Worm (Caenorhabditis elegans) whole organism, L4 larva: ENCODE measurements around the gene srw-91.

Source experiments
- F37D6.2 ChIP-seq: sonication (generic microtip); optimal IDR thresholded peaks from 2 replicates; lab custom pipeline; 2016; ENCODE audit warnings: mild to moderate bottlenecking, missing genetic modification characterization, missing compliant biosample characterization
- F44E2.7 ChIP-seq: fragments of 200-800 bp; sonication (Bioruptor generic); IDR thresholded peaks from 2 replicates; pipeline ENCODE4 v2.1.2; 2022; ENCODE audit warnings: missing genetic modification characterization, missing compliant biosample characterization
- F49E8.2 ChIP-seq: sonication (generic microtip); optimal IDR thresholded peaks from 2 replicates; lab custom pipeline; 2016; ENCODE audit warnings: missing compliant biosample characterization, mild to moderate bottlenecking, missing genetic modification characterization, borderline replicate concordance
- Y48G9A.11 ChIP-seq: fragments of 200-800 bp; sonication (Bioruptor generic); IDR thresholded peaks from 2 replicates; pipeline ENCODE4 v1.3.6; 2022; ENCODE audit warnings: missing genetic modification reagents, missing genetic modification characterization, missing compliant biosample characterization
- Y5F2A.4 ChIP-seq: fragments of 200-800 bp; sonication (Bioruptor generic); optimal IDR thresholded peaks from 2 replicates; lab custom pipeline; 2018; ENCODE audit warnings: mild to moderate bottlenecking, missing genetic modification characterization, missing compliant biosample characterization
- Y75B8A.6 ChIP-seq: fragments of 200-800 bp; sonication (Bioruptor generic); IDR thresholded peaks from 2 replicates; pipeline ENCODE4 v1.3.6; 2022; ENCODE audit warnings: missing genetic modification reagents, missing genetic modification characterization, missing compliant biosample characterization
- aha-1 ChIP-seq: fragments of 150-350 bp; peaks from one replicate; lab custom pipeline; 2014; ENCODE audit warnings: missing biosample characterization, missing genetic modification characterization
- ceh-28 ChIP-seq: fragments of 150-350 bp; optimal IDR thresholded peaks from 2 replicates; lab custom pipeline; 2014; ENCODE audit warnings: missing biosample characterization, missing genetic modification reagents, missing genetic modification characterization
- cey-2 ChIP-seq: sonication (generic microtip); optimal IDR thresholded peaks from 3 replicates; lab custom pipeline; 2017; ENCODE audit warnings: missing genetic modification characterization, mild to moderate bottlenecking, missing compliant biosample characterization, antibody characterized with exemption, borderline replicate concordance; ENCODE audit not compliant: insufficient read depth
- ctbp-1 ChIP-seq: fragments of 200-800 bp; sonication (Bioruptor generic); IDR thresholded peaks from 2 replicates; pipeline ENCODE4 v1.3.6; 2022; ENCODE audit warnings: missing genetic modification reagents, missing genetic modification characterization, missing compliant biosample characterization
- daf-12 ChIP-seq: fragments of 150-350 bp; optimal IDR thresholded peaks from 2 replicates; lab custom pipeline; 2014; ENCODE audit warnings: missing biosample characterization, missing genetic modification reagents, missing genetic modification characterization
- daf-19 ChIP-seq: fragments of 200-800 bp; sonication (Bioruptor generic); conservative IDR thresholded peaks from 2 replicates; pipeline ENCODE4 v1.3.6; 2022; ENCODE audit warnings: missing genetic modification characterization, missing compliant biosample characterization
- dmd-8 ChIP-seq: fragments of 200-800 bp; sonication (Bioruptor generic); IDR thresholded peaks from 2 replicates; pipeline ENCODE4 v1.3.6; 2022; ENCODE audit warnings: missing genetic modification characterization, missing compliant biosample characterization
- dve-1 ChIP-seq: sonication (generic microtip); optimal IDR thresholded peaks from 2 replicates; lab custom pipeline; 2017; ENCODE audit warnings: antibody characterized with exemption, mild to moderate bottlenecking, missing genetic modification characterization, missing compliant biosample characterization; ENCODE audit not compliant: insufficient read depth
- hlh-11 ChIP-seq: fragments of 200-800 bp; sonication (Bioruptor generic); optimal IDR thresholded peaks from 2 replicates; lab custom pipeline; 2018; ENCODE audit warnings: mild to moderate bottlenecking, missing genetic modification characterization, missing compliant biosample characterization
- hlh-30 ChIP-seq: sonication (generic microtip); optimal IDR thresholded peaks from 2 replicates; lab custom pipeline; 2017; ENCODE audit warnings: antibody characterized with exemption, mild to moderate bottlenecking, missing genetic modification characterization, missing compliant biosample characterization; ENCODE audit not compliant: insufficient read depth
- hmg-1.1 ChIP-seq: fragments of 200-800 bp; sonication (Bioruptor generic); IDR thresholded peaks from 2 replicates; pipeline ENCODE4 v1.3.6; 2022; ENCODE audit warnings: missing genetic modification reagents, missing genetic modification characterization, missing compliant biosample characterization
- lin-1 ChIP-seq: fragments of 200-800 bp; sonication (Bioruptor generic); IDR thresholded peaks from 2 replicates; pipeline ENCODE4 v1.3.6; 2022; ENCODE audit warnings: missing genetic modification reagents, missing genetic modification characterization, missing compliant biosample characterization
- lin-13 ChIP-seq: fragments of 150-350 bp; optimal IDR thresholded peaks from 2 replicates; lab custom pipeline; 2014; ENCODE audit warnings: missing biosample characterization, missing genetic modification reagents, missing genetic modification characterization
- lin-15B ChIP-seq: fragments of 150-350 bp; sonication (generic microtip); optimal IDR thresholded peaks from 3 replicates; lab custom pipeline; 2014; ENCODE audit warnings: missing biosample characterization, missing genetic modification characterization
- lir-3 ChIP-seq: sonication (generic microtip); optimal IDR thresholded peaks from 2 replicates; lab custom pipeline; 2016; ENCODE audit warnings: mild to moderate bottlenecking, missing genetic modification characterization, missing compliant biosample characterization
- lsy-2 ChIP-seq, 2 experiments: fragments of 150-350 bp in 1 of 2; sonication (generic microtip) in 1 of 2; optimal IDR thresholded peaks; 2 replicates each; lab custom pipeline; 2014 to 2017; ENCODE audit warnings: missing biosample characterization in 2 of 2, missing genetic modification characterization in 2 of 2
- madf-9 ChIP-seq: fragments of 200-800 bp; sonication (Bioruptor generic); conservative IDR thresholded peaks from 2 replicates; pipeline ENCODE4 v1.3.6; 2022; ENCODE audit warnings: missing genetic modification reagents, missing genetic modification characterization, missing compliant biosample characterization
- mdt-29 ChIP-seq: fragments of 200-800 bp; sonication (Bioruptor generic); IDR thresholded peaks from 2 replicates; pipeline ENCODE4 v1.3.6; 2022; ENCODE audit warnings: missing genetic modification reagents, missing genetic modification characterization, missing compliant biosample characterization
- mep-1 ChIP-seq: fragments of 150-350 bp; sonication (generic microtip); optimal IDR thresholded peaks from 3 replicates; lab custom pipeline; 2014; ENCODE audit warnings: missing biosample characterization, missing genetic modification characterization
- nhr-102 ChIP-seq: sonication (generic microtip); optimal IDR thresholded peaks from 2 replicates; lab custom pipeline; 2016; ENCODE audit warnings: mild to moderate bottlenecking, missing genetic modification characterization, moderate library complexity, missing compliant biosample characterization
- nhr-11 ChIP-seq: fragments of 150-350 bp; optimal IDR thresholded peaks from 2 replicates; lab custom pipeline; 2014; ENCODE audit warnings: missing biosample characterization, missing genetic modification characterization
- nhr-41 ChIP-seq: fragments of 200-800 bp; sonication (Bioruptor generic); IDR thresholded peaks from 2 replicates; pipeline ENCODE4 v1.3.6; 2022; ENCODE audit warnings: missing genetic modification reagents, missing genetic modification characterization, missing compliant biosample characterization
- nhr-42 ChIP-seq: fragments of 200-800 bp; sonication (Bioruptor generic); IDR thresholded peaks from 2 replicates; pipeline ENCODE4 v1.3.6; 2022; ENCODE audit warnings: missing genetic modification characterization, missing compliant biosample characterization
- nhr-48 ChIP-seq: sonication (generic microtip); optimal IDR thresholded peaks from 2 replicates; lab custom pipeline; 2016; ENCODE audit warnings: mild to moderate bottlenecking, missing genetic modification characterization, missing compliant biosample characterization
- nhr-76 ChIP-seq: fragments of 150-350 bp; optimal IDR thresholded peaks from 2 replicates; lab custom pipeline; 2014; ENCODE audit warnings: missing biosample characterization, missing genetic modification characterization
- pha-4 ChIP-seq, 2 experiments: fragments of 150-350 bp in 1 of 2; fragments of 200-800 bp in 1 of 2; sonication (Bioruptor generic) in 1 of 2; IDR thresholded peaks in 1 of 2; optimal IDR thresholded peaks in 1 of 2; 2 replicates each; pipeline versions ENCODE4 v1.3.6 to Lab custom; 2014 to 2022; ENCODE audit warnings: missing genetic modification characterization in 2 of 2, missing genetic modification reagents in 2 of 2, missing biosample characterization in 1 of 2, missing compliant biosample characterization in 1 of 2
- sdz-12 ChIP-seq: fragments of 200-800 bp; sonication (Bioruptor generic); optimal IDR thresholded peaks from 2 replicates; lab custom pipeline; 2018; ENCODE audit warnings: mild to moderate bottlenecking, missing genetic modification characterization, missing compliant biosample characterization
- snpc-4 ChIP-seq: fragments of 150-350 bp; optimal IDR thresholded peaks from 2 replicates; lab custom pipeline; 2014; ENCODE audit warnings: missing biosample characterization, missing genetic modification characterization
- spr-1 ChIP-seq: sonication (generic microtip); optimal IDR thresholded peaks from 2 replicates; lab custom pipeline; 2016; ENCODE audit warnings: mild to moderate bottlenecking, missing genetic modification characterization, missing compliant biosample characterization
- spr-3 ChIP-seq: fragments of 200-800 bp; sonication (Bioruptor generic); optimal IDR thresholded peaks from 2 replicates; lab custom pipeline; 2018; ENCODE audit warnings: mild to moderate bottlenecking, missing genetic modification characterization, missing compliant biosample characterization
- unc-39 ChIP-seq: sonication (generic microtip); optimal IDR thresholded peaks from 2 replicates; lab custom pipeline; 2017; ENCODE audit warnings: missing biosample characterization, missing genetic modification characterization
- zag-1 ChIP-seq: fragments of 150-350 bp; optimal IDR thresholded peaks from 2 replicates; lab custom pipeline; 2014; ENCODE audit warnings: missing biosample characterization, missing genetic modification characterization
- zip-11 ChIP-seq: fragments of 200-800 bp; sonication (Bioruptor generic); IDR thresholded peaks from 2 replicates; pipeline ENCODE4 v1.3.6; 2022; ENCODE audit warnings: missing genetic modification characterization, missing compliant biosample characterization

The srw-91 gene

DNA sequence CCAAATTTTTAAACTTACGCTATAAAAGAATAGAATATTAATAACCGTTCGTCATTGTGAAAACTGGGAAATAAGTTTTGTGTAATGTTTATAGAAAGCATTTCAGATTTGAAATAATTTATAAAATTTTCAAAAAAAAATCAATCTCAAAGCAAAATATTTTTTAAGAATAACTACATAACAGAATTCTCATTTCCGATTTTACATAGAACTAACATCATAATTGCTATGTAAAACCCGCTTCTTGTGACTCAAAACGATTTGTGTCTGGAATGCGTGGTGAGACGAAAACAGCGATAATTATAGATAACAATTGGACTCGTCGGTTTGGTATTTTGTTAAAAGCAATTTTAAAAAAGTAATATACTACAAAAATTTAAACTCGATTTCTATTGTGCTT is at the start of gene srw-91:
Gene srw-91 (minus strand): TSS at position 101 of the 400 bp plus-strand sequence.
- no peak for TF ChIP-seq nhr-42
- TF ChIP-seq madf-9 = no peak
- no peak for TF ChIP-seq spr-3 (GFP tag; lab: Kevin White, UChicago)
- no peak for TF ChIP-seq Y75B8A.6 (GFP tag; lab: Robert Waterston, UW)
- no peak for TF ChIP-seq lin-15B (tag; lab: Kevin White, UChicago)
- TF ChIP-seq F37D6.2 (tag; lab: Kevin White, UChicago) = no peak
- no peak for TF ChIP-seq lin-1
- TF ChIP-seq mdt-29 (GFP tag; lab: Robert Waterston, UW) = no peak
- TF ChIP-seq nhr-48 (tag; lab: Kevin White, UChicago) = no peak
- TF ChIP-seq sdz-12 (GFP tag; lab: Kevin White, UChicago) = no peak
- TF ChIP-seq Y5F2A.4 (GFP tag; lab: Kevin White, UChicago) = no peak
- no peak for TF ChIP-seq lir-3
- TF ChIP-seq mep-1 (tag; lab: Kevin White, UChicago) = no peak
- no peak for TF ChIP-seq lsy-2 (tag; optimal IDR thresholded peaks at IDR 0.05; lab: Kevin White, UChicago)
- no peak for TF ChIP-seq spr-1
- no peak for TF ChIP-seq F49E8.2 (tag; lab: Kevin White, UChicago)

- TF ChIP-seq lsy-2 (tag; optimal IDR thresholded peaks at IDR 0.05; lab: Kevin White, UChicago) = no peak
- TF ChIP-seq cey-2 (tag; lab: Kevin White, UChicago) = no peak
- TF ChIP-seq Y5F2A.4 (GFP tag; lab: Kevin White, UChicago) = no peak
- no peak for TF ChIP-seq nhr-11
- no peak for TF ChIP-seq nhr-76 (tag; lab: Kevin White, UChicago)
- TF ChIP-seq nhr-102 (tag; lab: Kevin White, UChicago) = no peak
- no peak for TF ChIP-seq hmg-1.1 (GFP tag; lab: Robert Waterston, UW)
- TF ChIP-seq zag-1 = no peak
- TF ChIP-seq pha-4 (GFP tag; IDR thresholded peaks at IDR 0.05; lab: Robert Waterston, UW) = no peak
- no peak for TF ChIP-seq pha-4 (tag; optimal IDR thresholded peaks at IDR 0.05; lab: Kevin White, UChicago)
- TF ChIP-seq dmd-8 (GFP tag; lab: Robert Waterston, UW) = no peak
- TF ChIP-seq daf-19 = no peak
- TF ChIP-seq Y48G9A.11 (GFP tag; lab: Robert Waterston, UW) = no peak
- TF ChIP-seq nhr-41 (GFP tag; lab: Robert Waterston, UW) = no peak
These were observed 44.7 kb upstream of the srw-91 start, which contains the start of gene sri-27 for ce11 chrV:1725353-1725752. sri-27 (plus strand) TSS chrV:1725653.

- TF ChIP-seq ctbp-1 (GFP tag; lab: Robert Waterston, UW) = no peak
- TF ChIP-seq lin-13 = no peak
- no peak for TF ChIP-seq snpc-4
- no peak for TF ChIP-seq hlh-11 (tag; lab: Kevin White, UChicago)
- TF ChIP-seq nhr-48 (tag; lab: Kevin White, UChicago) = no peak
- no peak for TF ChIP-seq sdz-12 (GFP tag; lab: Kevin White, UChicago)
- no peak for TF ChIP-seq dve-1
These were observed 41.3 kb upstream of the srw-91 start, which contains the start of gene srw-101 for ce11 chrV:1721966-1722365. srw-101 (plus strand) TSS chrV:1722266.

- no peak for TF ChIP-seq daf-12 (tag; lab: Kevin White, UChicago)
- TF ChIP-seq zip-11 = no peak
- no peak for TF ChIP-seq aha-1 (tag; lab: Kevin White, UChicago)
- no peak for TF ChIP-seq spr-3 (GFP tag; lab: Kevin White, UChicago)
- no peak for TF ChIP-seq ceh-28
- no peak for TF ChIP-seq F44E2.7
- TF ChIP-seq unc-39 (tag; lab: Kevin White, UChicago) = no peak
- TF ChIP-seq hlh-30 (tag; lab: Kevin White, UChicago) = no peak
These were observed 39.3 kb upstream of the srw-91 start, which contains the start of gene srw-102 for ce11 chrV:1719927-1720326. srw-102 (plus strand) TSS chrV:1720227.
